Fruit fly (Drosophila melanogaster) S2 (cell line): ENCODE results near the gene stai.
A peak's percentile ranks its signal among the peaks of the same experiment; 100 is the strongest.

Experiments used
- CG8478 ChIP-seq: fragments of >200 bp; optimal IDR thresholded peaks from 2 replicates; lab custom pipeline; 2018
- CTCF ChIP-seq, 2 experiments: fragments of >200 bp; optimal IDR thresholded peaks; 2 replicates each; lab custom pipeline; 2018

DNA sequence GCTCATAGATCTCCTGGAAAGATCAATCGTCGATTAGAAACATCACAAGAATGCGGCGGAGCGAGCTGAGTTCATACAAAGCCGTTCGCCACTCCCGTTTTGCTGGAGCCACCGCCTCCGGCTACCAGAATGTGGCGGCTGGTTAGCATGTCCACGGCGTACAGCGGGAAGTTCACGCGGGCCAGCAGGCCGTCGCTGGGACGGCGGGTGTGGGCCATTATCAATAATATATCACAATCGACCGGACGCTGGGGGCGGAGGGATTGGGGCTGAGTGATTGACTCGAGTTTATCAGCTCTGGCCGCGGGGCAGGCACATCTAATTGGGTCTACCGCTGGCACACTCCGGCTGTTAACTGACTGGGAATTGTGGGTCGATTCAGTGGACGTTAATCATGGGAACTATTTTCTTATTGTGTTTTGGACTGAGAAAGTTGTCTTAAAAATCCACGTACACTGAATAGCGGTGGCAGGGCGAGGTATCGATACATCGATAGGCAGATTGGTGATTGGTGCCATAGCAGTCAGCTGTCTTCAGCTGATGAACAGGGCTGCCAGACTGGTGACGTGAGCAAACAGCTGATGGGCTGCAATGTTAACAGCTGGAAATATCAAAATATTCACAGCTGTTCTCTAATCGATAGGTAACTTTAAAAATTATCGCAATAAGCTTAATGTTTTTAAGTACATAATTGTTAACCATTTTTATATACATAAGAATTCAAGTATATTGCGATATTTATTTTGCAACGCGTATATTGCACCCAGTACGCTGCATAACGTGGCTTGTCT lies 1.5 kb upstream of the stai start, which contains the start of gene CG9175:
- TF ChIP-seq CG8478 (lab: Kevin White, UChicago) (no peak), CTCF (optimal IDR thresholded peaks at IDR 0.05; lab: Kevin White, UChicago) (peak; percentile 0 to 37)
